Worm (Caenorhabditis elegans): ENCODE results near the gene elpc-4.

Gene elpc-4

ce11 chrIV:8027293-8027866 lies 10.6 kb downstream of the elpc-4 start:
- TF ChIP-seq D1046.2 (GFP tag; IDR thresholded peaks at IDR 0.05): no peak
- TF ChIP-seq mxl-2 (GFP tag; conservative IDR thresholded peaks at IDR 0.05): no peak
- peak; percentile 33 for TF ChIP-seq nhr-25 (tag; optimal IDR thresholded peaks at IDR 0.05; ENCODE audit: borderline replicate concordance, insufficient read depth)
- no peak for TF ChIP-seq jun-1 (tag; optimal IDR thresholded peaks at IDR 0.05)
- TF ChIP-seq unc-62 (GFP tag; optimal IDR thresholded peaks at IDR 0.05 in 1 of 2): peak in 1 of 2 experiments; percentile 96
- TF ChIP-seq unc-62 (tag; optimal IDR thresholded peaks at IDR 0.05): no peak
- TF ChIP-seq lin-15B (tag; optimal IDR thresholded peaks at IDR 0.05): no peak
- TF ChIP-seq dpl-1 (GFP tag; optimal IDR thresholded peaks at IDR 0.05): no peak
- TF ChIP-seq nhr-48 (tag; optimal IDR thresholded peaks at IDR 0.05): no peak
- TF ChIP-seq aha-1 (tag): peak; percentile 19
- TF ChIP-seq nhr-28 (tag; optimal IDR thresholded peaks at IDR 0.05): peak; percentile 40

DNA sequence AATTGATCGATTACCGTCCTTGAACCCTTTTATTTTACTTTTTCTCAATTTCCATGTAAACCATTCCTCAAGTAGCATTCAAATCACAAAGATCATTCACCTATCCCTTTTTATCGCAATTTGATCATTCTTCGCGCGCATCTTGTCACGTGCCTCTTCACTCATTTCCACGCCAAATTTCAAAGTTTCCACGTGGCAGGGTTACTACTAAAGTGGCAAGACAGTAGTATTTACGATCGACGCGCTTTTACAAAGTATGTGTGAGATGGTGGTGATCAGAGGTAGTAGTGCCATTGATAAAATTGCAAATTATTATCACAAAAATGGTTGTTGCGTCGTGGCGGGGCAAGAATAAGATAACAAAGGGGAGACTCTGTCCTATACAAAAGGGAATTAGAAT lies 11.6 kb downstream of the elpc-4 start:
- TF ChIP-seq skn-1 (tag; optimal IDR thresholded peaks at IDR 0.05) (no peak), ceh-32 (tag; optimal IDR thresholded peaks at IDR 0.05; ENCODE audit: poor library complexity) (no peak), lin-1 (GFP tag; IDR thresholded peaks at IDR 0.05) (no peak), spr-1 (tag; optimal IDR thresholded peaks at IDR 0.05) (no peak), aly-2 (tag; optimal IDR thresholded peaks at IDR 0.05) (no peak), jun-1 (tag; optimal IDR thresholded peaks at IDR 0.05) (no peak), ama-1 (optimal IDR thresholded peaks at IDR 0.05) (no peak), lsy-2 (tag; optimal IDR thresholded peaks at IDR 0.05) (peak in 1 of 2 experiments; percentile 38), ceh-44 (GFP tag; IDR thresholded peaks at IDR 0.05) (no peak), nhr-48 (tag; optimal IDR thresholded peaks at IDR 0.05) (peak; percentile 58), ceh-82 (tag; optimal IDR thresholded peaks at IDR 0.05) (no peak), R02D3.7 (tag; optimal IDR thresholded peaks at IDR 0.05) (no peak), tag-97 (GFP tag; IDR thresholded peaks at IDR 0.05) (no peak), Y75B8A.6 (GFP tag; IDR thresholded peaks at IDR 0.05) (no peak), ceh-20 (GFP tag; IDR thresholded peaks at IDR 0.05) (peak; percentile 37), nhr-102 (tag; optimal IDR thresholded peaks at IDR 0.05) (peak; percentile 19), dpl-1 (GFP tag; optimal IDR thresholded peaks at IDR 0.05) (peak; percentile 29), ceh-62 (tag; optimal IDR thresholded peaks at IDR 0.05) (no peak), duxl-1 (tag; optimal IDR thresholded peaks at IDR 0.05; ENCODE audit: poor library complexity) (no peak), lir-3 (tag; optimal IDR thresholded peaks at IDR 0.05) (no peak), hif-1 (tag; optimal IDR thresholded peaks at IDR 0.05) (no peak), nhr-25 (tag; optimal IDR thresholded peaks at IDR 0.05; ENCODE audit: borderline replicate concordance, insufficient read depth) (peak; percentile 20), lim-7 (GFP tag; IDR thresholded peaks at IDR 0.05) (no peak), pha-4 (GFP tag; IDR thresholded peaks at IDR 0.05) (no peak), pha-4 (tag; optimal IDR thresholded peaks at IDR 0.05) (no peak), lin-15B (tag; optimal IDR thresholded peaks at IDR 0.05) (no peak), unc-130 (GFP tag; optimal IDR thresholded peaks at IDR 0.05) (no peak), nhr-237 (tag; optimal IDR thresholded peaks at IDR 0.05) (no peak), nhr-11 (tag; optimal IDR thresholded peaks at IDR 0.05) (no peak), F10B5.3 (tag; optimal IDR thresholded peaks at IDR 0.05) (no peak), snpc-4 (tag; optimal IDR thresholded peaks at IDR 0.05) (no peak), F44E2.7 (GFP tag; IDR thresholded peaks at IDR 0.05) (no peak), zag-1 (tag; optimal IDR thresholded peaks at IDR 0.05) (no peak), vab-7 (GFP tag; IDR thresholded peaks at IDR 0.05) (no peak), ztf-11 (tag; optimal IDR thresholded peaks at IDR 0.05) (no peak), daf-12 (tag; optimal IDR thresholded peaks at IDR 0.05) (no peak), ces-1 (GFP tag; optimal IDR thresholded peaks at IDR 0.05) (no peak), nhr-28 (tag; optimal IDR thresholded peaks at IDR 0.05) (peak; percentile 68), Y48G9A.11 (GFP tag; IDR thresholded peaks at IDR 0.05) (no peak), nhr-6 (tag; optimal IDR thresholded peaks at IDR 0.05) (no peak), ZK546.5 (tag; optimal IDR thresholded peaks at IDR 0.05) (no peak), snpc-1.2 (GFP tag; IDR thresholded peaks at IDR 0.05) (no peak), Y5F2A.4 (GFP tag; optimal IDR thresholded peaks at IDR 0.05) (no peak), rbr-2 (tag; optimal IDR thresholded peaks at IDR 0.05) (no peak), madf-5 (GFP tag; IDR thresholded peaks at IDR 0.05) (no peak)

Data from whole organism, L4 larva.